Fruit fly (Drosophila melanogaster): Measurements from ENCODE around the gene Gbeta5.
A peak's percentile ranks its signal among the peaks of the same experiment; 100 is the strongest.

The Gbeta5 gene

DNA sequence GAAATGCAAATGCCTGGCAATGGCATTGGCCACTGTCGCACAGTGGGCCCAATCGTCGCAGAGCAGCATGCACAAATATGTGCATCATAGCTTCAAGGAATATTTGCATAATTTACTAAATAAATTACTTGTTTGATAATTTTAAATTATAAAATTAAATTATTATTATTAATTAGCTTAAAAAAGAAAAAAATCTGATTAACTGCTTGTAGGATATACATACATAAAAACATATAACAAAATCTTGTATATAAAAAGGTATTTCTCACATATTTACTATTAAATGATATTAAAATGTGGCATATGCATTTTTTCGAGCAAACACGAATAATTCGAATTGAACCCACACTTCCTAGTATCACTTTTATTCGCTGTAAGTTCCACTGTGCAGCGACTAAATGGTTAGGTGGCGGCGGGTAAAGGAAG lies 26.8 kb downstream of the Gbeta5 start (continued):
- TF ChIP-seq Fer3 (tag; optimal IDR thresholded peaks at IDR 0.05) (no peak), tap (tag; optimal IDR thresholded peaks at IDR 0.05) (peak; percentile 57), CG15514 (GFP tag; optimal IDR thresholded peaks at IDR 0.05) (no peak), dimm (GFP tag; IDR thresholded peaks at IDR 0.05) (peak; percentile 39; the same call in 1 of the 2 replicates), CG7963 (GFP tag; IDR thresholded peaks at IDR 0.05; ENCODE audit: partially characterized antibody) (no peak), CG14441 (GFP tag; IDR thresholded peaks at IDR 0.05) (no peak; the same call in 1 of the 2 replicates), sim (GFP tag; IDR thresholded peaks at IDR 0.05) (no peak), CG12744 (GFP tag; optimal IDR thresholded peaks at IDR 0.05) (no peak), unc-4 (GFP tag; IDR thresholded peaks at IDR 0.05; ENCODE audit: partially characterized antibody) (no peak), danr (GFP tag; IDR thresholded peaks at IDR 0.05) (no peak), cas (GFP tag; IDR thresholded peaks at IDR 0.05) (no peak), Dek (tag; optimal IDR thresholded peaks at IDR 0.05) (no peak), Atf-2 (GFP tag; optimal IDR thresholded peaks at IDR 0.05) (no peak), da (GFP tag; optimal IDR thresholded peaks at IDR 0.05) (no peak), abd-A (tag; optimal IDR thresholded peaks at IDR 0.05) (no peak), usp (GFP tag; optimal IDR thresholded peaks at IDR 0.05) (no peak), Ada2b (GFP tag; IDR thresholded peaks at IDR 0.05) (no peak), CG15073 (GFP tag; optimal IDR thresholded peaks at IDR 0.05) (no peak), lov (optimal IDR thresholded peaks at IDR 0.05) (no peak), lov (GFP tag; IDR thresholded peaks at IDR 0.05) (no peak), CG1792 (GFP tag; optimal IDR thresholded peaks at IDR 0.05) (no peak), H2.0 (GFP tag; IDR thresholded peaks at IDR 0.05) (no peak), fru (optimal IDR thresholded peaks at IDR 0.05) (no peak), kay (GFP tag; optimal IDR thresholded peaks at IDR 0.05) (no peak), CG4707 (GFP tag; optimal IDR thresholded peaks at IDR 0.05) (peak; percentile 68), ERR (GFP tag; optimal IDR thresholded peaks at IDR 0.05) (no peak), hth (optimal IDR thresholded peaks at IDR 0.05) (no peak), tgo (GFP tag; IDR thresholded peaks at IDR 0.05) (peak; percentile 36; the same call in 2 of the 3 replicates), Asciz (GFP tag; optimal IDR thresholded peaks at IDR 0.05) (peak; percentile 55), grau (tag; optimal IDR thresholded peaks at IDR 0.05) (peak; percentile 59), CG13775 (GFP tag; optimal IDR thresholded peaks at IDR 0.05) (peak; percentile 43), CG42726 (GFP tag; IDR thresholded peaks at IDR 0.05; ENCODE audit: partially characterized antibody) (no peak), phol (tag; optimal IDR thresholded peaks at IDR 0.05) (peak; percentile 76), inv (GFP tag; IDR thresholded peaks at IDR 0.05; ENCODE audit: partially characterized antibody) (no peak), gce (GFP tag; IDR thresholded peaks at IDR 0.05) (no peak), her (GFP tag; optimal IDR thresholded peaks at IDR 0.05) (no peak), dmrt11E (tag; optimal IDR thresholded peaks at IDR 0.05) (peak; percentile 45), sens-2 (GFP tag; IDR thresholded peaks at IDR 0.05) (no peak), Ets65A (GFP tag) (peak; percentile 65), CG10209 (GFP tag; optimal IDR thresholded peaks at IDR 0.05) (peak; percentile 62), Usf (GFP tag; optimal IDR thresholded peaks at IDR 0.05) (no peak), CG10274 (GFP tag; optimal IDR thresholded peaks at IDR 0.05) (no peak), Nf-YC (tag; optimal IDR thresholded peaks at IDR 0.05) (peak; percentile 48), CG7271 (tag; optimal IDR thresholded peaks at IDR 0.05) (no peak), Mrtf (GFP tag; IDR thresholded peaks at IDR 0.05) (no peak), CTCF (GFP tag; optimal IDR thresholded peaks at IDR 0.05) (no peak), bowl (GFP tag; IDR thresholded peaks at IDR 0.05) (no peak), Xbp1 (GFP tag; optimal IDR thresholded peaks at IDR 0.05) (peak; percentile 53), lab (GFP tag; optimal IDR thresholded peaks at IDR 0.05) (no peak), eyg (GFP tag; optimal IDR thresholded peaks at IDR 0.05) (no peak), CG6654 (GFP tag; optimal IDR thresholded peaks at IDR 0.05) (peak; percentile 38), CG5245 (GFP tag; optimal IDR thresholded peaks at IDR 0.05) (no peak), ci (GFP tag; IDR thresholded peaks at IDR 0.05) (no peak), CG9932 (GFP tag; IDR thresholded peaks at IDR 0.05) (no peak)

Measured in whole organism, embryonic.